Worm (Caenorhabditis elegans): ENCODE data around the gene gln-1.

DNA sequence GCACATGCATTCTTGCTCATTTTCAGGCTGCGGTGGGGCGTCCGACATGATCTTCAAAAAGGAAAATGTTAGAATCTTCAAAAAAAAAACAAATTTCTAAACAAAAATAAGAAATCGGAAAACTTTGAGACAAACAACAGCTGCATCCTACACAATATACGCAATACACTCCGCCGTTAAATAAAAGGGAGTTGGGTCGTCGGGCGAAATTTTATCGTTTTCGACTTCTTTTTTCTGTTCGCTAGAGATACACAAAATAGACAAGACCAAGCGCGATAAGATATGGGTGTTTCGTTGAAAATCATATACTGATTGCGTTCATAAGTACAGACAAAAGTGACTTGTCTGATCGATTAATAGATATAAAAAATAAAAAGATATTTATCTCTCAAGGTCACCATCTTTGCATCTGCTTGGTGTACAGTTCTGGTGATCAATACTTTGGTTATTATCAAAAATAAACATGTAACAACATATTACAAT is 51.3 kb downstream of the gln-1 start, which contains the start of gene kynu-1:
- TF ChIP-seq mep-1 (tag; optimal IDR thresholded peaks at IDR 0.05) (no peak), lin-13 (tag; optimal IDR thresholded peaks at IDR 0.05) (no peak), snpc-4 (tag; optimal IDR thresholded peaks at IDR 0.05) (no peak), nhr-2 (tag; optimal IDR thresholded peaks at IDR 0.05) (no peak), blmp-1 (tag; optimal IDR thresholded peaks at IDR 0.05) (no peak), ztf-11 (tag; optimal IDR thresholded peaks at IDR 0.05) (no peak), unc-39 (tag; optimal IDR thresholded peaks at IDR 0.05) (no peak), nhr-237 (tag; optimal IDR thresholded peaks at IDR 0.05) (no peak), ceh-43 (GFP tag; optimal IDR thresholded peaks at IDR 0.05) (no peak), sptf-1 (tag; optimal IDR thresholded peaks at IDR 0.05) (no peak)
